Fruit fly (Drosophila melanogaster): ENCODE results near the gene mip130.
A peak's percentile ranks its signal among the peaks of the same experiment; 100 is the strongest.

Gene mip130

dm6 chrX:1952898-1953297, 44.9 kb downstream of the mip130 start:
- peak; percentile 74 for TF ChIP-seq Dll (optimal IDR thresholded peaks at IDR 0.05)
- no peak for TF ChIP-seq CG8478 (optimal IDR thresholded peaks at IDR 0.05)
- TF ChIP-seq EcR (GFP tag; optimal IDR thresholded peaks at IDR 0.05) = peak; percentile 84 to 92

DNA sequence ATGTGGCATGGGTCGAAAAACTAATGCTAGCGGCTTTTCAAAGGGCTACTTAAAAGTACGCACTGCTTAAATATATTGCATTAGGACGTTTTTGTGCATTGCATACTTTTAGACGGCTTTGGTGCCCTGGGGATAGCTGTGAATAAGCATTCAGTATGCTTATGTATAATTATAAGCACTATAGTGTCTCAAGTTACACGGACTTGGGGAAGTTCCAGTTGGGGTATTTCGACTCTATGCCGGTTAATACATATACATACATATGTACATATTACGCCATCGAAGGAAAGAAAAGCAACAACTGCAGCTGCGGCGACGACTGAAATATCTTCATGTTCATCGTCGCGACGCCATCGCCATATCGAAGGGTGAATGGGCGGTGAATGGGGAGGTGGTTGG, 55.2 kb downstream of the mip130 start:
- no peak for TF ChIP-seq pan (optimal IDR thresholded peaks at IDR 0.05)
- TF ChIP-seq Dll (optimal IDR thresholded peaks at IDR 0.05) = no peak
- no peak for TF ChIP-seq psq (optimal IDR thresholded peaks at IDR 0.05)
- no peak for TF ChIP-seq EcR (GFP tag; optimal IDR thresholded peaks at IDR 0.05)
- TF ChIP-seq CG8478 (optimal IDR thresholded peaks at IDR 0.05) = no peak
- TF ChIP-seq usp (GFP tag; optimal IDR thresholded peaks at IDR 0.05) = no peak

DNA sequence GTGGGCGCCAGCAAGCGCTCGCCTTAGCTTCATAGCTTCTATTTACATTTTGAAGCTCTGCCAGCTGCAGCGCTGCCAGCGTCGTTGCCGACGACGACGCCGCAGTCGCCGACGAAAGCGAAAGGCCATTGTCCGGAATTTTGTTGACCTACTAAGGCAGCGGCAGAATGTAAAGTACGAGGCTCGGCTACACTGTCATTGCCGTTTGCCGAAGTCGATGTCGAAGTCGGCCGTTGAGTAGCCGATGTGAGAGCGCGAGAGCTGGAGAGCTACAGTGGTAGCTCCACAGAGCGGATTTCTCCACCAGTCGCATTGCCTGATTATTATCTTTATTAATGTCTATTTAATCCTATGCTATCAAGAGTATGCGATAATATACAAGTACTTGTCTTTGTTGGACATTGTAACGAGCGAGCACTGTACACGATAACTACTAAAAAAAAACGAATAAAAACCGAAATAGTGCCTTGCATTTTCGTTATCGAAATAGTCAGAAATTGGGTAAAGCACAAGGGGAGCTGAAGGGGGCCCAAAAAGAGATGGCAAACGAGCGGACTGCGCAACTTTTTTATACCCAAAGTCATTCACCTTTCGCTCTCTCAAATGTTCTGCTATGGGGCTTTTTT, 55.7 kb downstream of the mip130 start:
- TF ChIP-seq CG8478 (optimal IDR thresholded peaks at IDR 0.05) (no peak), EcR (GFP tag; optimal IDR thresholded peaks at IDR 0.05) (peak in 1 of 2 experiments; percentile 7), pan (optimal IDR thresholded peaks at IDR 0.05) (no peak), Dll (optimal IDR thresholded peaks at IDR 0.05) (no peak)

DNA sequence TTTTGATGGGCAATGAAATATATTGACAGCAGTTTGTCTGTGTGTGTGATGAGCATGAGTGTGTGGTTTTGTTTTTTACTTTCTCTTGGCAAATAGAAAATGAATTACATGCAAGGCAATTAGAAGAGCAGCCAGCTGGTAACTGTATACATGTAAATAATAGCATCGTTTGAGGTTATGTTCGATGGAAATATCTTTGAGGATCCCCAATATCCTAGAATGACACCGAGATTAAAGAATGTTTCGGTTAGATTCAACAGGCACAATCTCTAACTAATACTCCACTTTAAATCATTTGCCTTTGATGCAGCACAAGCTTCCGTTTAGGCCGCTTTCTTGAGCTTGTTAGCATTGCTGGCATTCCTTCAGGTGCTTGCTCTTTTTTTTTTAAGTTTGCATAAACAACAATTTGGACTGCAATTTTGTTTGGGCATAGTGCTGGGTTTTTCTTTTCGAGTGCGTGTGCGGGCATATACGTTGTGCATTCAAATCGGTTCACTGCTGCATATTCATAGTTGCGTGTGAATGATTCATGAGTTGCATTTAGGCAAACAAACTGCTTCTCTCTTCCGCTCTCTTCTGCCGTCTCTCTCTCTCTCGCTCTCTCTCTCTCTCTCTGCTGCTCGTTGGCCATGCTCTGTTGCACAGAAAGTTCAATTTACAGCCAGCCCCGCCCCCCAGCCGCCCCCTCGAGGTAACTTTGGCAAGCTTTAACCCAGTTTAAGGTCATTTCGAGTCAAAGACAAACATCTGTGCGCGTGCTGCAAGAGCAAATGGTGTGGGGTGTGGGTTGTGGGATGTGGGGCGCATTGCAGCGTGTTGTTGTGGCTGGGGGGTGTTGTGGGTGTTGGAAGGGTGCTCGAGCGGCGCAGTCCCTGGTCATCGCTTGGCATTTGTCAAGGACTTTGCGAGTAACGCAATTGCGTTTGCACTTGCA, 56.6 kb downstream of the mip130 start:
- TF ChIP-seq CG8478 (optimal IDR thresholded peaks at IDR 0.05) (no peak), usp (GFP tag; optimal IDR thresholded peaks at IDR 0.05) (no peak), EcR (GFP tag; optimal IDR thresholded peaks at IDR 0.05) (no peak), pan (optimal IDR thresholded peaks at IDR 0.05) (no peak), psq (optimal IDR thresholded peaks at IDR 0.05) (no peak), Dll (optimal IDR thresholded peaks at IDR 0.05) (peak; percentile 8)

- TF ChIP-seq usp (GFP tag; optimal IDR thresholded peaks at IDR 0.05) = no peak
- TF ChIP-seq psq (optimal IDR thresholded peaks at IDR 0.05) = no peak
- TF ChIP-seq Dll (optimal IDR thresholded peaks at IDR 0.05) = no peak
- TF ChIP-seq CG8478 (optimal IDR thresholded peaks at IDR 0.05) = no peak
- TF ChIP-seq EcR (GFP tag; optimal IDR thresholded peaks at IDR 0.05) = no peak
- no peak for TF ChIP-seq pan (optimal IDR thresholded peaks at IDR 0.05)
Measured at dm6 chrX:1965512-1965911, 57.5 kb downstream of the mip130 start.

- TF ChIP-seq usp (GFP tag; optimal IDR thresholded peaks at IDR 0.05) (no peak), EcR (GFP tag; optimal IDR thresholded peaks at IDR 0.05) (peak in 1 of 2 experiments; percentile 55), Dll (optimal IDR thresholded peaks at IDR 0.05) (peak; percentile 3)
Measured at dm6 chrX:1965979-1966778, 58.1 kb downstream of the mip130 start.

DNA sequence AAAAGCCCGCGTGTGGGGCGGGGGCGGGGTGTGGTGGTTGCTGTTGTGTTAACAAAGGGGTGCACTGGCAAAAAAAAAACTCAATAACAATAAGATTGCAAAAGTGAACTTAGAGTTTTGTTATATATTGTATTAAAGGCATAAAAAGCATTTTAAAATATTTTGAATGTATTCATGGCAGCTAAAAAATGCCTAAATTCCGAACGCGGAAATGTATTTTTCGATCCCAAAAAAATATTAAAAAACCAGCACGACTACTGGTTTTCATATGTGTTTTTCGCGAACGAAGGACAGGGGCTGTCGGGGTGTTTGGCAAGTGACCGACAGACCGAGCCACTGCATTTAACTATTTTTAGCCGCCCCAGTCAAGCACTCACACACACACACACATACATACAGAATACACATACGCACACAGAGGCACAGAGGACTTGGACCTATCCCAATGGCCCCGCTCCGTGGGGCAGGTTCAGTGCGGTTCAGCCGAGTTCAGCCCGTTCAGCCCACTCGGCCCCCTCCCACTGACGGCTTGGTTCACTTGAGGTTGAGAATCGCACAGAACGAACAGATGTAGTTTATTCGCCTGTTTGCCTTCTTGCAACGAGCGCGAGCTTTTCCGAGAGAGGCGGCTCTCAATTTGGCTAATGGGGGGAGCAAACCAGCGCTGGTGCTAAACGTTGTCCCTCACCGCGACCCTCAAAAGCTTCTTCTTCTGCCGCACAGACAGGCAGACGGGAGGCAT, 58.9 kb downstream of the mip130 start:
- TF ChIP-seq EcR (GFP tag; optimal IDR thresholded peaks at IDR 0.05) (peak in 1 of 2 experiments; percentile 84), pan (optimal IDR thresholded peaks at IDR 0.05) (no peak)

DNA sequence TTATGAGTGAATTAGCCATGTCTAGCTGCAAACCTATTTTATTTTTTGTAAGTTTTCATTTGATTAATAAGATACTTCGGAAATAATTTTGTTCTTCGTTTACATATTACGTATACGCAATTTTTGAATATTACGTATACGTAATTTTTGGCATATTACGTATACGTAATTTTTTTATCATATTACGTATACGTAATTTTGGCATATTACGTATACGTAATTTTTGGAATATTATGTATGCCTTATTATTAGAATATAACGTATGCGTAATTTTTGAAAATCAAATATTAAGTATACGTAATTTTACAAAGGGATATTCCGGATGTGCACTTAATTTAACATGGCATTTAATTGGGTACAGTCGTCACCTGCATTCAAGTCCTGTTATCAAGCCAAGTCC, 60.1 kb downstream of the mip130 start:
- TF ChIP-seq psq (optimal IDR thresholded peaks at IDR 0.05) = no peak
- no peak for TF ChIP-seq usp (GFP tag; optimal IDR thresholded peaks at IDR 0.05)
- TF ChIP-seq CG8478 (optimal IDR thresholded peaks at IDR 0.05) = no peak
- TF ChIP-seq EcR (GFP tag; optimal IDR thresholded peaks at IDR 0.05) = no peak
- no peak for TF ChIP-seq Dll (optimal IDR thresholded peaks at IDR 0.05)
- TF ChIP-seq pan (optimal IDR thresholded peaks at IDR 0.05) = no peak

DNA sequence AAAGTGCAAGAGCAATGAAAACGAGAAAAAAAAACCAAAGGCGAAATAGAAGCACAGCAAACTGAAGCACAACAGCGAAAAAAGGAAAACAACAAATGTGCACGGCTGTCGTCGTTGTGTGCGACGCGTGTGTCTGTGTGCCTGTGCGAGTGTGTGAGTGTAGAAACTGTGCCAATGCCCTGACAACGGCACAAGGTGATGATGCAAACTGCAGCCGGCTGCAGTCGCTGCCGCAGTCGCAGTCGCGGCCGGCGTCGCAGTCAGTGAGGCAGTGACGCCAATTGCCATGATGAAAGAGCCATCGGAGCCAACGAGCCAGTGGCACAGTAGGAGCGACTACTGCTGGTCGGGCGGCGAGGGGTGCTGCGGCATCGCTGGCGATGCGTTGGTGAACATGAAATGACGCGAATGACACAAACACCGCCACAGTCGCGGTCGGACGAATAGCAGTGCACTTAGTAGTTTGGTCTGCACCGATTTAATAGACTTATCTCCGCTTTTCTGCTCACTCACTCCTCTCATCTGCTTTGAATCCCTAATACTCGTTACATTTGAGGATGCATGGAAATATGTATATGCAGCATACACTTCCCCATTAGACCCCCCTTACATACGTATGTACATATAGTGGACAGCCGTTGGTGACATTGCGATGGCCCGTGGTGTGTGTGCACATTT, 60.7 kb downstream of the mip130 start:
- no peak for TF ChIP-seq usp (GFP tag; optimal IDR thresholded peaks at IDR 0.05)
- peak in 1 of 2 experiments; percentile 90 for TF ChIP-seq EcR (GFP tag; optimal IDR thresholded peaks at IDR 0.05)

Data from whole organism.